Fruit fly (Drosophila melanogaster) S2 (cell line): ENCODE data around the gene CG42660.

Experiments used
- CG8478 ChIP-seq: fragments of >200 bp; optimal IDR thresholded peaks from 2 replicates; lab custom pipeline; 2018
- CTCF ChIP-seq, 2 experiments: fragments of >200 bp; optimal IDR thresholded peaks; 2 replicates each; lab custom pipeline; 2018

- TF ChIP-seq CTCF (optimal IDR thresholded peaks at IDR 0.05; lab: Kevin White, UChicago) (no peak), CG8478 (lab: Kevin White, UChicago) (no peak)
Observed at dm6 chr3L:7471259-7471658, 6.0 kb downstream of the CG42660 start, which contains the start of gene CG8541.
